Fruit fly (Drosophila melanogaster): ENCODE data around the gene CG15155.

Gene CG15155

DNA sequence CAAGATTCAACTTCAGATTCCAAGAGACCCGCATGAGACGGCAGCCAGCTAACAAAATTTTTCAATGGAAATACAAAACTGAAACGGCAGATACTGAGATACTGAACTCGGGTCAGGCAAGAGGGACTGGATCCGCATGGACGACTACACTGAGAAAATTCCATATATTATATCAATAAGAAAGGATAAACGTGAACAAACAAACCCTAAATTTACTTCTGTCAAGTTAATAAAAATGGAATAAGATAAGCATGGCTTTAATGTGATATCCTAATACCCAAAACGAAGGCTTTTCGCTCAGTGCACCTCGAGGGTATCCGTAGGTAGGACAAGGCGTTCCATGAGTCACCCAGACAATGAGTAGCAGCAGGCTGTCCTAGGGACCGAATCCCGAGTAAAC lies 9.4 kb upstream of the CG15155 start:
- TF ChIP-seq Pif1A (GFP tag; optimal IDR thresholded peaks at IDR 0.05) (peak; percentile 93), Snoo (tag; optimal IDR thresholded peaks at IDR 0.05) (peak; percentile 93), CG14655 (GFP tag; optimal IDR thresholded peaks at IDR 0.05) (peak; percentile 79), Ets98B (GFP tag; IDR thresholded peaks at IDR 0.05) (peak; percentile 78), EcR (GFP tag; optimal IDR thresholded peaks at IDR 0.05) (peak; percentile 66), CG17806 (tag; optimal IDR thresholded peaks at IDR 0.05) (peak; percentile 88), gl (tag; optimal IDR thresholded peaks at IDR 0.05) (peak; percentile 74), CG10348 (GFP tag; IDR thresholded peaks at IDR 0.05) (no peak), CG4496 (GFP tag; IDR thresholded peaks at IDR 0.05) (peak; percentile 93), D1 (tag; optimal IDR thresholded peaks at IDR 0.05) (peak; percentile 62), CG34367 (tag; optimal IDR thresholded peaks at IDR 0.05) (peak; percentile 88), fd96Ca (GFP tag; IDR thresholded peaks at IDR 0.05) (peak; percentile 90), CG13204 (GFP tag; optimal IDR thresholded peaks at IDR 0.05) (peak; percentile 79), CG15710 (tag; optimal IDR thresholded peaks at IDR 0.05) (peak; percentile 93), CG8301 (tag; optimal IDR thresholded peaks at IDR 0.05) (peak; percentile 70), CG32121 (GFP tag; IDR thresholded peaks at IDR 0.05) (peak; percentile 78), rn (GFP tag; IDR thresholded peaks at IDR 0.05) (peak; percentile 73), CG9948 (tag; optimal IDR thresholded peaks at IDR 0.05) (peak; percentile 87), CG8159 (tag; optimal IDR thresholded peaks at IDR 0.05) (peak; percentile 92), Pif1B (GFP tag; optimal IDR thresholded peaks at IDR 0.05) (peak; percentile 90), CG12605 (GFP tag; IDR thresholded peaks at IDR 0.05) (peak; percentile 87)

DNA sequence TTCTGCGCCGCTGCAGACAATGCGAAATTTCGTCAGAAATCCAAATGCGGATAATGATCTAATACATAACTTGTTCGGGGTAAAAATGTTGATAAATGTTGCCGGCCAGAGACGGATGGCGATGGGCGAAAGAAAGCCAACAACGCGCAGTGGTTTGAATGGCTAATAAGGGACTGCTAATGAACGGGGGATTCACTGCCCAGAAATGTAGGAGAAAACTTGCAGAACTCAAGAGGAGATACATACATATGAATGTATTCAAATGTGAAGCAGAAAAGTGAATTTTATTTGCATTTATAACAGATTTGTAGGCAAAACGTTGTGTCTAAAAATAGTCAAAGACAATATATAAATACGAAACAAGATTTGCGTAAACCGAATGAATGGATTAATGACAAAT lies 8.8 kb upstream of the CG15155 start:
- TF ChIP-seq CG14655 (GFP tag; optimal IDR thresholded peaks at IDR 0.05): no peak
- TF ChIP-seq D1 (tag; optimal IDR thresholded peaks at IDR 0.05): no peak
- TF ChIP-seq Ets98B (GFP tag; IDR thresholded peaks at IDR 0.05): no peak
- no peak for TF ChIP-seq rn (GFP tag; IDR thresholded peaks at IDR 0.05)
- TF ChIP-seq EcR (GFP tag; optimal IDR thresholded peaks at IDR 0.05): no peak
- TF ChIP-seq CG9948 (tag; optimal IDR thresholded peaks at IDR 0.05): no peak
- no peak for TF ChIP-seq CG17806 (tag; optimal IDR thresholded peaks at IDR 0.05)

DNA sequence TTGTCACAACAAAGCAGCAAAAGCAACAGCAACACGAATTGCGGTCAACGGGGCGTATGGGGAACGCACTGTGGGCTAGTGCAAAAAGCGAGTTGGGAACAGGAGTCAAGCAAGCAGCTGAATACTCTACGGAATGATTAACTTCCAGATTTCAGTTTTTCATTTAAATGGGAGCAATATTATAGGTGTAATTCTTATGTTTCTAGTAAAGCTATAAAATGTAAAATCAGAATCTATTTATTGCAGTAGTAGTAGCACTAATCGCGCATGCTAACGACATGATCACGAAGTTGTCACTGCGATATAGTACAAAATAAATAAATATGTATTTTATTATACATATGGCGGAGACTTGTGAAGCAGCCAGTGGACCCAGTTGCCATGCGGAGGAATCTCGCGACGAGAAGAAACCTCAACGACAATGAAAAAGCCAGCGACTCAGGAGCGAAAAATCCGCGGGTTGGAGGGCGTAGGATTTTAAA lies 8.0 kb upstream of the CG15155 start:
- TF ChIP-seq gl (tag; optimal IDR thresholded peaks at IDR 0.05) (no peak), CG14655 (GFP tag; optimal IDR thresholded peaks at IDR 0.05) (peak; percentile 66), CG12605 (GFP tag; IDR thresholded peaks at IDR 0.05) (no peak), CG10348 (GFP tag; IDR thresholded peaks at IDR 0.05) (peak; percentile 30; the same call in 1 of the 2 replicates), fd96Ca (GFP tag; IDR thresholded peaks at IDR 0.05) (no peak), D1 (tag; optimal IDR thresholded peaks at IDR 0.05) (peak; percentile 8), CG32121 (GFP tag; IDR thresholded peaks at IDR 0.05) (0 out of 2 replicates have a peak, but pooled peaks have one; percentile 32), CG17806 (tag; optimal IDR thresholded peaks at IDR 0.05) (peak; percentile 42), Pif1A (GFP tag; optimal IDR thresholded peaks at IDR 0.05) (peak; percentile 70), CG9948 (tag; optimal IDR thresholded peaks at IDR 0.05) (peak; percentile 60), CG8159 (tag; optimal IDR thresholded peaks at IDR 0.05) (peak; percentile 78), CG34367 (tag; optimal IDR thresholded peaks at IDR 0.05) (peak; percentile 17), Pif1B (GFP tag; optimal IDR thresholded peaks at IDR 0.05) (peak; percentile 60), CG15710 (tag; optimal IDR thresholded peaks at IDR 0.05) (peak; percentile 77), rn (GFP tag; IDR thresholded peaks at IDR 0.05) (no peak), Ets98B (GFP tag; IDR thresholded peaks at IDR 0.05) (peak; percentile 15), CG8301 (tag; optimal IDR thresholded peaks at IDR 0.05) (peak; percentile 60), EcR (GFP tag; optimal IDR thresholded peaks at IDR 0.05) (peak; percentile 19), CG13204 (GFP tag; optimal IDR thresholded peaks at IDR 0.05) (no peak), CG4496 (GFP tag; IDR thresholded peaks at IDR 0.05) (no peak; the same call in 2 of the 3 replicates), Snoo (tag; optimal IDR thresholded peaks at IDR 0.05) (no peak)

DNA sequence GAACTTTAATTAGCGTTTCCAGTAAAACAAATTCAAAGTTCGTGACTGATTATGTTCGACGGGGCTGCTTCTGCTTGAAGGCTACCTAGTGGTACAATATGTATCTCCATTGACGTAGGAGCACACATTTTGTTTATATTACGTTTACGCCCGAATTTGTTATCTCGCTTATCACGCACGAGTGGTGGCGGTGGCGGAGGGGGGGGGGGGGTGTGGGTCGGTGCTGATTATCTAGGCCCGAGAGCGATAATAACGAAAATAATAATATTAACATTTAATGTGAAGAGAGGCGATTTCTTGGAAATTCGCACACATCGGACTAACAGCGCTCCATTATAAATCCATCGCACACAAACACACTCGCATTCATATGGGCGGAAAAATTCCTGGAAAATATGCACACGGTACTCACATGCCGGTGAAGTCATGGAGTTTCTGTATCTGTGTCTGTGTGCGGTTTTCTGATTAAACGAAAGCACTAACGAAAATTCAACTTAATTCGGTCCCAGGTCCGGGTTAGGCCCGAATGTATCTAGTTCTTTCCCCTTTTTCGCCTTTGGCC lies 7.1 kb upstream of the CG15155 start:
- TF ChIP-seq Ets98B (GFP tag; IDR thresholded peaks at IDR 0.05): no peak
- no peak for TF ChIP-seq CG15710 (tag; optimal IDR thresholded peaks at IDR 0.05)
- TF ChIP-seq rn (GFP tag; IDR thresholded peaks at IDR 0.05): no peak
- TF ChIP-seq CG34367 (tag; optimal IDR thresholded peaks at IDR 0.05): no peak
- no peak for TF ChIP-seq Pif1A (GFP tag; optimal IDR thresholded peaks at IDR 0.05)
- no peak for TF ChIP-seq fd96Ca (GFP tag; IDR thresholded peaks at IDR 0.05)
- TF ChIP-seq gl (tag; optimal IDR thresholded peaks at IDR 0.05): no peak
- TF ChIP-seq CG8301 (tag; optimal IDR thresholded peaks at IDR 0.05): no peak
- no peak for TF ChIP-seq CG10348 (GFP tag; IDR thresholded peaks at IDR 0.05)
- TF ChIP-seq D1 (tag; optimal IDR thresholded peaks at IDR 0.05): no peak

DNA sequence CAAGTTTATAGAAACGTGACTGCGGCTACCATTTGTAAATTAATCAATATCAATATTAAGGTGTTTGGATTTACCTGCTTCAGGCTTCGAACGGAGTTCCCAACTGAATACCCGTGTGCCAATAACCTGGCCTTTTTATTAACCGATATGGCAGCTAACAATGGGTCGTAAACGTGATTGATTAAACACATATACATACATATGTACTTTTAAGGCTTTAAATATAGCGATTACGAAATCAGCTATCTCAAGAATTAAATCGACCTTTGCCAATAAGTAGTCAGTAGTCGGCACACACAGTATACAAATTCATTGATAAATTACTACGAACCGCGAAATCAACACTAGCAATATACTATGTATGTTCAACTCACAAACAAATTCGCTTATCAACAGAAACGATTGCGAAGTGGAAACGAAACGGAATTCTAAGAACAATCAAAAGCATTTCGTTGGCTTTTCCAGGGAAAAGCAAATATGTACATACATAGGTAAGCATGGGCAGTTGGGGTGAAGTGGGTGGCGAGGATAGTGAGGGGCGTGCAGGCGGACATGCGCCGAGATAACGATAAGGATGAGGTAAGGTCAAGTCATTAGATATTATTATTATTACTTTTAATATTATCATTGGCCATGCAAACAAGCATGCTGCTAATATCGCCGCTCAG lies 6.0 kb upstream of the CG15155 start:
- TF ChIP-seq fd96Ca (GFP tag; IDR thresholded peaks at IDR 0.05) (no peak), CG32121 (GFP tag; IDR thresholded peaks at IDR 0.05) (0 out of 2 replicates have a peak, but pooled peaks have one; percentile 20), CG10348 (GFP tag; IDR thresholded peaks at IDR 0.05) (no peak), CG13204 (GFP tag; optimal IDR thresholded peaks at IDR 0.05) (no peak), CG14655 (GFP tag; optimal IDR thresholded peaks at IDR 0.05) (no peak), rn (GFP tag; IDR thresholded peaks at IDR 0.05) (no peak), D1 (tag; optimal IDR thresholded peaks at IDR 0.05) (no peak), Pif1B (GFP tag; optimal IDR thresholded peaks at IDR 0.05) (no peak), Ets98B (GFP tag; IDR thresholded peaks at IDR 0.05) (peak; percentile 26), CG17806 (tag; optimal IDR thresholded peaks at IDR 0.05) (no peak), CG34367 (tag; optimal IDR thresholded peaks at IDR 0.05) (no peak), CG4496 (GFP tag; IDR thresholded peaks at IDR 0.05) (no peak), gl (tag; optimal IDR thresholded peaks at IDR 0.05) (peak; percentile 36), CG8159 (tag; optimal IDR thresholded peaks at IDR 0.05) (peak; percentile 25)

All from whole organism, pupa.